Worm (Caenorhabditis elegans) whole organism, L1 larva: ENCODE measurements around the gene C35A5.10.

Experiments used
- aly-2 ChIP-seq: fragments of 150-350 bp; optimal IDR thresholded peaks from 2 replicates; lab custom pipeline; 2014; ENCODE audit warnings: missing biosample characterization, missing genetic modification characterization
- fkh-4 ChIP-seq: sonication (generic microtip); optimal IDR thresholded peaks from 2 replicates; lab custom pipeline; 2016; ENCODE audit warnings: missing compliant biosample characterization, missing genetic modification characterization, borderline replicate concordance

- TF ChIP-seq aly-2 (tag; lab: Kevin White, UChicago): no peak
- no peak for TF ChIP-seq fkh-4 (tag; lab: Kevin White, UChicago)
Observed at ce11 chrV:10549717-10550116, 45.7 kb downstream of the C35A5.10 start, which contains the start of gene F32G8.2.
